Fruit fly (Drosophila melanogaster) S2 (cell line): ENCODE data around the gene CG14237.

Source experiments
- CG8478 ChIP-seq: fragments of >200 bp; optimal IDR thresholded peaks from 2 replicates; lab custom pipeline; 2018
- CTCF ChIP-seq, 2 experiments: fragments of >200 bp; optimal IDR thresholded peaks; 2 replicates each; lab custom pipeline; 2018

CG14237 gene

dm6 chr3R:26443875-26444511 lies 12.7 kb upstream of the CG14237 start:
- no peak for TF ChIP-seq CTCF (optimal IDR thresholded peaks at IDR 0.05; lab: Kevin White, UChicago)
- no peak for TF ChIP-seq CG8478

DNA sequence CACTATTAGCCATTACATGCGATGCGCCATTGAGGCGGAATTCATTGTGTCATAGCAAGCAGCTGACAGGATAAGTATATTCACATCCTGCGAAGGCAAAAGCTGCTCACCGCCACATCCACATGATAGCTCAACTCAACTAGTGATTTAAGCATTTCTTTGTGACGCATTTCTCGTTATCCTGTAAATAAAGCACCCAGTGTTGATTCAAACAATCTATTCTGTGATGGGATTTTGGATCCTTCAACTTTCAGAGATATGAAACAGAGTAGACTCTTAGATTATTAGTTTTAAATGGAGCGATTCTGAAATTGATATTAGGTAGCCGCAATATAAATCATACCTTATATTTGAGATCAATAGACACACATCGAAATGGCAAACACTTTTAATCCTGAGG lies 7.9 kb upstream of the CG14237 start, which contains the start of gene Hex-t1:
TSS of gene Hex-t1 (plus strand) at position 301 of the 400 bp plus-strand sequence.
- no peak for TF ChIP-seq CTCF (optimal IDR thresholded peaks at IDR 0.05; lab: Kevin White, UChicago)
- no peak for TF ChIP-seq CG8478

dm6 chr3R:26450371-26450770 lies 6.3 kb upstream of the CG14237 start, which contains the start of gene Hex-t2:
TSS of gene Hex-t2 (plus strand) at chr3R:26450671.
- TF ChIP-seq CTCF (optimal IDR thresholded peaks at IDR 0.05; lab: Kevin White, UChicago) (no peak), CG8478 (no peak)

- TF ChIP-seq CTCF (optimal IDR thresholded peaks at IDR 0.05; lab: Kevin White, UChicago) = no peak
- no peak for TF ChIP-seq CG8478
Measured at dm6 chr3R:26452345-26452744, 4.3 kb upstream of the CG14237 start, which contains the start of gene CG5447. TSS of gene CG5447 (plus strand) at chr3R:26452534.

DNA sequence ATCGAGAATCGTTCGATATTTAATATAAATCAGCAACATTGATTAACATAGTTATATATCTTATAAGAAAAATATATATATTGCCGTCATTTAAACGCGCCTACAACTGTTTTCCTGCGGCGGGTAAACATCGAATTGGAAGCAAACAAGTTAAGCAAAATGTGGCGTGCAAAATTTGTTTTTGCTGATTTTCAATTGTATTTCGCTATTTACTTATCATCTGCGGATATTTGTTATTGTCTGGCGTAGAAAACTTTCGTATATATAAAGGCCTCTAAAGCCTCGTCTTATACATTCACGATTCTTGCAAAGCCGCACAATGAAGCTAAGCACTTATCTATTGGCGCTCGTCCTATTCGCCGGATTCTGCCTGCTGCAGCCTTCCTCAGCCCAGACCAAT lies 2.2 kb upstream of the CG14237 start, which contains the start of gene CG43117:
TSS of gene CG43117 (plus strand) at position 301 of the 400 bp plus-strand sequence.
- no peak for TF ChIP-seq CG8478
- TF ChIP-seq CTCF (optimal IDR thresholded peaks at IDR 0.05; lab: Kevin White, UChicago) = no peak

DNA sequence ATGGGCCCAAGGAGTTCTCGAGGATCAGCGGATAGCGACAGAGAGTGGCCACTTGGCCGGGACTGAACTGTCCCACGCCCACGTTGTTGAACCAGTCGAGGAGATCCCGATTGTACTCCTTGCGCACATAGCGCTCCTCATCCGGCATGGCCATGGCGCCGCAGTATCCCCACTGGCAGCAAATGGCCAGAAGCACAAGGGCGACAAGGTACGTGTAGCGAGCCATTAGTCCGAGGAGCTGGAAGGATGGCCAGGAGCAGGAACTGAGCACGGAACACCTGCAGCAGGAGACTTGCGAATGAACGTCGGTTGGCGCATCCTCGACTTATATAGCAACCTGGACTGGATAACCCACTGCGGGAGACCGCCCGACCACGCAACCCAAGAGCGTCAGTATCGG lies 839 bp upstream of the CG14237 start, which contains the start of gene Pdf:
TSS of gene Pdf (minus strand) at position 304 of the 400 bp plus-strand sequence.
- TF ChIP-seq CTCF (optimal IDR thresholded peaks at IDR 0.05; lab: Kevin White, UChicago) (no peak), CG8478 (no peak)

dm6 chr3R:26457949-26458348 lies 1.3 kb downstream of the CG14237 start, which contains the start of gene CG14238:
TSS of gene CG14238 (plus strand) at chr3R:26458249.
- TF ChIP-seq CTCF (optimal IDR thresholded peaks at IDR 0.05; lab: Kevin White, UChicago) = no peak
- no peak for TF ChIP-seq CG8478

- TF ChIP-seq CG8478 = no peak
- TF ChIP-seq CTCF (optimal IDR thresholded peaks at IDR 0.05; lab: Kevin White, UChicago) = no peak
Measured at dm6 chr3R:26461226-26461805, 4.6 kb downstream of the CG14237 start, which contains the start of gene CG5455. TSS of gene CG5455 (plus strand) at chr3R:26461527.

DNA sequence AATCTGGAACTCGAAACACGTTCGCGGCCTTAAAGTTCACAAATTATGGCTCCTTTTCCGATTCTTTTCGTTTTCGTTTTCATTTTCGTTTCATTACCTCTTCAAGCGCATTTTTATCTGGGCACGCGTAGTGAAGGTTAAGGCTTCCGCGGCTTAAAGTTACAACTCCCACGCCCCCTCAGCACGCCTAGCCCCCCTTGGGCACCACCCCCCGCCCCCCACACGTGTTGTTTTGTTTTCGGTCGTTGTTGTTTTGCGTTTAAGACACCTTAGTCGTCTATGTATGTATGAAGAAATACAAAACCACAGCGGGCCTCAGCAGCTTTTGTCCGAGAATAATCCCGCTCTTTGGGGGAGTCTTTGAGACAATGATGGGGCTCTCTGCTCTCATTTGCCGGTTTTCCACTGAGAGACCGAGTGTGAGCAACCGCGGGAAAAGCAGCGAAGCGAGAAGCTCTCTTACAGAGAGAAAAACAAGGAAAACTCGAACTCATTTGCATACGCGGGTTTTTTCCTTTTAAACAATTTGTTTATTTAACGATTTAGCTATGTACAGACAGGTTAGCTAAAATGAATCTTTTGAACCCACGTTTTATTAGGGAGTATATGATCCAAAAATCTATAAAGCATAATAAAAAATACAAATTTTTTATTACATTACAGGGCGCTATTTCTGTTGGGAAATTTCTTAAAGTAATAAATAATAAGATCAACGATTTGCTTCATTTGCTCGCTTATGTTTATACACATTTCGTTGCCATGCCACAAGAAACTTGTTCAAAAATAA lies 5.7 kb downstream of the CG14237 start:
- TF ChIP-seq CTCF (optimal IDR thresholded peaks at IDR 0.05; lab: Kevin White, UChicago) = no peak
- no peak for TF ChIP-seq CG8478

DNA sequence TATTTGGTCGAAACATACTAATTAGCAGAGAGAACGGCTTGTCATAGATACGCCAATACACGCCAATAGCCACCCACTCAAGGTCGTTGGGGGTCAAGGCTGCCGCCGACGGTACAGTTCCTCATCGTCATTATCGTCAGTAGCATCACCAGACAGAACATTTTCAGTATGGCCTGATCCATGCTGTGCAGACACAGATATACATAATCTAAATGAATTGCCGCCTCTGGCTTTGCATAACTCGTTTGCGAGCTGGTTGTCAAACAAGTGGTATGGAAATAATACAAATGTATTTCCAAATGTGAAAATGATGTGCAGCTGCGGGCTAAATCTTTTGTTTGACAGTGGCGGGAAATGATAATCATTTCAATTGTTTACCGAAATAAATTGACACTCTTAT lies 6.5 kb downstream of the CG14237 start:
- TF ChIP-seq CTCF (optimal IDR thresholded peaks at IDR 0.05; lab: Kevin White, UChicago) (no peak), CG8478 (no peak)

DNA sequence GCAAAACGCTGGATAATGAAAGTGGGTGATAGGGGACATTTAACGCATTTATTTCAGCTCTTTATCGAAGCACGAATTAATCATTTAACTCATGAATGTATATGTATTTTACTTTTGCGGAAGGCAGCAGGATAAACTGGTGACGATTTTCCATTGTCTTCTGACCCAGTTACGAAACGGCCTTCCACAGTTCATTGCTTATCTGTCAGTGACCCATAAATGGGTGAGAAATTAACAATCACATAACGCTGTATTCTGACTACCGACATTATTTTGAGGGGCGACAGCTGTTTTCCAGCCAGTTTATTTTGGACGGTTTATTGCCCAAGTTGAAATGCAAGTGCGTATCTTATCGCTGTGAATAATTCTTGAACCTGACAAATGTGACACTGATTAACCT lies 6.9 kb downstream of the CG14237 start:
- TF ChIP-seq CTCF (optimal IDR thresholded peaks at IDR 0.05; lab: Kevin White, UChicago) (no peak), CG8478 (no peak)

DNA sequence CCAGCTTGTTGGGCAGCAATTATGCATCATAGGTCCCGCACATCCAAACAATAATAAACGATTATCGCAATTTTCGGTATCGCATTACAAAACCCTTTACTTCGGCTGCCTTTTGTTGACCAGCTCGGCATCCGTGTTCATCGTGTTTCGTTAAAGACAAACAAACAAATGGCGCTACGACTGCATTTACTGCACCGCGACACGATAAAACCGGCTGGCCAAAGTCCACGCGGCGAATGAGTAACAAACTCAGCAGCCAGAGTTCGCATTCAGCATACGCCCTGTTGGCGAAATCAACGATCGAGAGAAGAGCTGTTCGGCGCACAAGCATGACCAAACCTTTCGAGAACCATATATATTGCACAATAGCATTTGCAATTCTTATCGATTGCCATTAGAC lies 7.7 kb downstream of the CG14237 start:
- no peak for TF ChIP-seq CTCF (optimal IDR thresholded peaks at IDR 0.05; lab: Kevin White, UChicago)

- TF ChIP-seq CG8478 (no peak), CTCF (optimal IDR thresholded peaks at IDR 0.05; lab: Kevin White, UChicago) (no peak)
Measured at dm6 chr3R:26465121-26465520, 8.4 kb downstream of the CG14237 start.

DNA sequence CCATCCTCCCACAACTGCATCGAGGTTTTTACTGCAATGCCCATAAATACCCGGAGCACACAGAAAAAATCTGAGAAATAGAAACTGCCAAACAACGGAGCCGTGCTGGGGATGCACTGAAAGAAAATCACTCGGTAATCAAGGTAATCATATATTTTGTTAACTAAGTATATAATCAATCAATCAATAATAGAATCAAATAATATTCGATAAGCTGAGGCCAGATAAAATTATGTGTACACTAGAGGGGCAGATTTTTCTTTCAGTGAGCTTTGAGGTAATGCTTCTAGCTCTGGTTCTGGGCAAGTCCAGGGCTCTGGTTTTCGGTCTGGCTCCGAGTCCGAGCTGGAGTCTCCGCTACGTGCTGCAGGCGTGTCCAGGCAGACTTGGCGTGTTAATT lies 21.4 kb downstream of the CG14237 start:
- TF ChIP-seq CG8478 (no peak), CTCF (optimal IDR thresholded peaks at IDR 0.05; lab: Kevin White, UChicago) (no peak)

DNA sequence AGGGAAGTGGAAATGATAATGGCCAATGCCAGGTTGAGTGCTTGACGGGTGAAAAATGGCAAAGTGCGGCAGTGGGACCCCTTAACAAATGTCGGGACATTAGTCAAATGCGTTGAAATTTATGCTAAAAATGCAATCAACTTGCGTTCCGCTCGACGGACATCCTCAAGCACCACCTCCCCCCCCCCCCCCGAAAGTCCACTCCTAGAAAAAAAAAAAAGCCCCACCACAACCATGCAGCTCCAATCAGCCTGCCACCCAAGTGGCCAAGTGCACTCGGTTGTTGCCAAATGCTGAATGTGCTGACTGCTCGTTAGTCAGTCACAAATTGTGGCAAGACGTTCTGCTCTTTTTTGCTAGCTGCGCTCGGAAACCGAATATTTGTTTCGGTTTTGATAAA lies 22.0 kb downstream of the CG14237 start:
- TF ChIP-seq CG8478 = no peak
- TF ChIP-seq CTCF (optimal IDR thresholded peaks at IDR 0.05; lab: Kevin White, UChicago) = no peak

DNA sequence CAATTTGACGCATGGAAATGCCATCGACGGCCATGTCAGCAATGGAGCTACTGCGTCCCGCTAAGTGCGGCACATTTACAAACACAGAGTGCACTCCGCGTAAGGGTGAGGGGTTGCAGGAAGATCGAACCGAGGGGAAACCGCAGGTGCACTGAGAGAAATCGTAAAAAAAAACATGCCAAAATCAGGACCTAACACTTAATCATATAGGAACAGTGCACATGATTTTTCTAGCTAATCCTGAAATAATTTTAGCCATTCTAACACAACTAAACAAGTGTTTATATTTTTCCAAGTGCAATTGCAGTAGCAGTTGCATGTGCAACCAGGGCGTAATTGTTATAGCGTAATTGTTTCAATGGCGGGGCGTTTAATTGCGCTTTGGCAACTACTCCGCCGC lies 22.5 kb downstream of the CG14237 start:
- TF ChIP-seq CG8478 (no peak), CTCF (optimal IDR thresholded peaks at IDR 0.05; lab: Kevin White, UChicago) (no peak)
